Worm (Caenorhabditis elegans) whole organism, L1 larva: Measurements from ENCODE around the gene C16A3.2.
A peak's percentile ranks its signal among the peaks of the same experiment; 100 is the strongest.

Experiments
- C04F5.9 ChIP-seq: sonication (generic microtip); optimal IDR thresholded peaks from 2 replicates; lab custom pipeline; 2016; ENCODE audit warnings: missing genetic modification characterization, missing compliant biosample characterization
- C16A3.4 ChIP-seq: fragments of 150-350 bp; optimal IDR thresholded peaks from 2 replicates; lab custom pipeline; 2014; ENCODE audit warnings: missing biosample characterization, missing genetic modification characterization
- C34B4.2 ChIP-seq: sonication (generic microtip); optimal IDR thresholded peaks from 2 replicates; lab custom pipeline; 2017; ENCODE audit warnings: mild to moderate bottlenecking, missing genetic modification characterization, missing compliant biosample characterization
- F16B12.6 ChIP-seq: fragments of 150-350 bp; optimal IDR thresholded peaks from 2 replicates; lab custom pipeline; 2014; ENCODE audit warnings: missing biosample characterization, missing genetic modification characterization
- Y116A8C.19 ChIP-seq: sonication (generic microtip); optimal IDR thresholded peaks from 2 replicates; lab custom pipeline; 2016; ENCODE audit warnings: missing compliant biosample characterization, missing genetic modification characterization, borderline replicate concordance
- aha-1 ChIP-seq: fragments of 150-350 bp; optimal IDR thresholded peaks from 2 replicates; lab custom pipeline; 2014; ENCODE audit warnings: missing biosample characterization, missing genetic modification characterization
- ama-1 ChIP-seq: fragments of 150-350 bp; optimal IDR thresholded peaks from 2 replicates; lab custom pipeline; 2014
- blmp-1 ChIP-seq: fragments of 150-350 bp; optimal IDR thresholded peaks from 2 replicates; lab custom pipeline; 2014; ENCODE audit warnings: missing biosample characterization, missing genetic modification characterization
- ceh-82 ChIP-seq, 3 experiments: fragments of 150-350 bp in 1 of 3; sonication (generic microtip) in 2 of 3; optimal IDR thresholded peaks; 2 replicates each; lab custom pipeline; 2014 to 2017; ENCODE audit warnings: missing biosample characterization in 3 of 3, missing genetic modification characterization in 3 of 3
- ces-1 ChIP-seq: fragments of 150-350 bp; optimal IDR thresholded peaks from 2 replicates; lab custom pipeline; 2014; ENCODE audit warnings: missing biosample characterization, missing genetic modification reagents, missing genetic modification characterization
- dsc-1 ChIP-seq: sonication (generic microtip); optimal IDR thresholded peaks from 2 replicates; lab custom pipeline; 2016; ENCODE audit warnings: mild to moderate bottlenecking, missing genetic modification characterization, missing compliant biosample characterization
- elt-2 ChIP-seq: sonication (generic microtip); optimal IDR thresholded peaks from 2 replicates; lab custom pipeline; 2016; ENCODE audit warnings: missing genetic modification characterization, mild to moderate bottlenecking, inconsistent platforms, missing compliant biosample characterization, missing genetic modification reagents
- elt-3 ChIP-seq, 6 experiments: fragments of 150-350 bp in 1 of 6; sonication (generic microtip); optimal IDR thresholded peaks; 2 replicates each; lab custom pipeline; 2017 to 2018; ENCODE audit warnings: missing biosample characterization in 6 of 6, missing genetic modification characterization in 6 of 6, inconsistent platforms in 1 of 6
- ets-5 ChIP-seq: fragments of 200-800 bp; sonication (Bioruptor generic); IDR thresholded peaks from 2 replicates; pipeline ENCODE4 v1.3.6; 2022; ENCODE audit warnings: missing genetic modification characterization, missing compliant biosample characterization
- fkh-10 ChIP-seq: sonication (generic microtip); optimal IDR thresholded peaks from 2 replicates; lab custom pipeline; 2017; ENCODE audit warnings: missing biosample characterization, missing genetic modification reagents, missing genetic modification characterization
- fkh-4 ChIP-seq: sonication (generic microtip); optimal IDR thresholded peaks from 2 replicates; lab custom pipeline; 2016; ENCODE audit warnings: missing compliant biosample characterization, missing genetic modification characterization, borderline replicate concordance
- fkh-8 ChIP-seq: sonication (generic microtip); optimal IDR thresholded peaks from 2 replicates; lab custom pipeline; 2016; ENCODE audit warnings: mild to moderate bottlenecking, missing genetic modification characterization, missing compliant biosample characterization
- fos-1 ChIP-seq: fragments of 150-350 bp; optimal IDR thresholded peaks from 2 replicates; lab custom pipeline; 2014; ENCODE audit warnings: missing biosample characterization, missing genetic modification characterization
- grh-1 ChIP-seq: fragments of 200-800 bp; sonication (Bioruptor generic); IDR thresholded peaks from 2 replicates; pipeline ENCODE4 v1.3.6; 2022; ENCODE audit warnings: missing genetic modification reagents, missing genetic modification characterization, missing compliant biosample characterization
- hlh-4 ChIP-seq: sonication (generic microtip); optimal IDR thresholded peaks from 2 replicates; lab custom pipeline; 2016; ENCODE audit warnings: mild to moderate bottlenecking, missing genetic modification characterization, missing compliant biosample characterization
- isw-1 ChIP-seq: fragments of 200-800 bp; sonication (Bioruptor generic); IDR thresholded peaks from 2 replicates; pipeline ENCODE4 v1.3.6; 2022; ENCODE audit warnings: missing genetic modification characterization, missing compliant biosample characterization
- lin-13 ChIP-seq: fragments of 150-350 bp; optimal IDR thresholded peaks from 2 replicates; lab custom pipeline; 2014; ENCODE audit warnings: missing biosample characterization, missing genetic modification reagents, missing genetic modification characterization
- lin-14 ChIP-seq: fragments of 200-800 bp; sonication (Bioruptor generic); optimal IDR thresholded peaks from 2 replicates; lab custom pipeline; 2018; ENCODE audit warnings: mild to moderate bottlenecking, missing genetic modification characterization, moderate library complexity, missing compliant biosample characterization
- lin-35 ChIP-seq, 2 experiments: fragments of 150-350 bp; optimal IDR thresholded peaks; 2 replicates each; lab custom pipeline; 2014; ENCODE audit warnings: missing biosample characterization in 2 of 2, missing genetic modification characterization in 2 of 2, missing genetic modification reagents in 2 of 2
- lin-39 ChIP-seq: fragments of 150-350 bp; optimal IDR thresholded peaks from 2 replicates; lab custom pipeline; 2014; ENCODE audit warnings: missing biosample characterization, missing genetic modification reagents, missing genetic modification characterization
- lir-3 ChIP-seq: sonication (generic microtip); optimal IDR thresholded peaks from 2 replicates; lab custom pipeline; 2016; ENCODE audit warnings: mild to moderate bottlenecking, missing genetic modification characterization, moderate library complexity, missing compliant biosample characterization; ENCODE audit not compliant: poor library complexity
- lsy-2 ChIP-seq, 2 experiments: fragments of 150-350 bp; optimal IDR thresholded peaks; 2 replicates each; lab custom pipeline; 2014; ENCODE audit warnings: missing biosample characterization in 2 of 2, missing genetic modification characterization in 2 of 2
- mdl-1 ChIP-seq, 2 experiments: fragments of 150-350 bp; optimal IDR thresholded peaks; 2 replicates each; lab custom pipeline; 2014 to 2017; ENCODE audit warnings: missing biosample characterization in 2 of 2, missing genetic modification characterization in 2 of 2, inconsistent platforms in 1 of 2
- mep-1 ChIP-seq: fragments of 150-350 bp; optimal IDR thresholded peaks from 2 replicates; lab custom pipeline; 2014; ENCODE audit warnings: missing biosample characterization, missing genetic modification characterization
- nhr-11 ChIP-seq: fragments of 150-350 bp; optimal IDR thresholded peaks from 2 replicates; lab custom pipeline; 2014; ENCODE audit warnings: missing biosample characterization, missing genetic modification characterization
- nhr-19 ChIP-seq: fragments of 200-800 bp; sonication (Bioruptor generic); conservative IDR thresholded peaks from 2 replicates; pipeline ENCODE4 v1.3.6; 2022; ENCODE audit warnings: missing genetic modification characterization, missing compliant biosample characterization
- nhr-237 ChIP-seq: fragments of 150-350 bp; optimal IDR thresholded peaks from 2 replicates; lab custom pipeline; 2014; ENCODE audit warnings: missing biosample characterization, missing genetic modification characterization
- nhr-47 ChIP-seq: sonication (generic microtip); optimal IDR thresholded peaks from 2 replicates; lab custom pipeline; 2016; ENCODE audit warnings: mild to moderate bottlenecking, missing genetic modification characterization, moderate library complexity, missing compliant biosample characterization
- nhr-76 ChIP-seq: sonication (generic microtip); optimal IDR thresholded peaks from 2 replicates; lab custom pipeline; 2017; ENCODE audit warnings: missing biosample characterization, missing genetic modification characterization
- nhr-90 ChIP-seq: sonication (generic microtip); optimal IDR thresholded peaks from 2 replicates; lab custom pipeline; 2016; ENCODE audit warnings: mild to moderate bottlenecking, missing genetic modification characterization, missing compliant biosample characterization; ENCODE audit not compliant: poor library complexity
- pag-3 ChIP-seq: sonication (generic microtip); optimal IDR thresholded peaks from 2 replicates; lab custom pipeline; 2017; ENCODE audit warnings: missing genetic modification characterization, mild to moderate bottlenecking, missing compliant biosample characterization, antibody characterized with exemption, borderline replicate concordance; ENCODE audit not compliant: insufficient read depth
- rnt-1 ChIP-seq: sonication (generic microtip); optimal IDR thresholded peaks from 2 replicates; lab custom pipeline; 2016; ENCODE audit warnings: mild to moderate bottlenecking, missing genetic modification characterization, moderate library complexity, missing compliant biosample characterization
- skn-1 ChIP-seq: fragments of 150-350 bp; optimal IDR thresholded peaks from 2 replicates; lab custom pipeline; 2014; ENCODE audit warnings: missing biosample characterization, missing genetic modification characterization
- snu-23 ChIP-seq: sonication (generic microtip); optimal IDR thresholded peaks from 2 replicates; lab custom pipeline; 2016; ENCODE audit warnings: missing genetic modification characterization, missing compliant biosample characterization
- sox-4 ChIP-seq: sonication (generic microtip); optimal IDR thresholded peaks from 2 replicates; lab custom pipeline; 2016; ENCODE audit warnings: missing genetic modification characterization, missing compliant biosample characterization
- sptf-1 ChIP-seq: fragments of 150-350 bp; optimal IDR thresholded peaks from 2 replicates; lab custom pipeline; 2014; ENCODE audit warnings: missing biosample characterization, missing genetic modification characterization
- sup-37 ChIP-seq: fragments of 200-800 bp; sonication (Bioruptor generic); optimal IDR thresholded peaks from 2 replicates; lab custom pipeline; 2018; ENCODE audit warnings: mild to moderate bottlenecking, missing genetic modification characterization, missing compliant biosample characterization
- tbx-2 ChIP-seq: sonication (generic microtip); optimal IDR thresholded peaks from 2 replicates; lab custom pipeline; 2016; ENCODE audit warnings: missing genetic modification characterization, missing compliant biosample characterization
- tlp-1 ChIP-seq: fragments of 150-350 bp; optimal IDR thresholded peaks from 2 replicates; lab custom pipeline; 2014; ENCODE audit warnings: missing biosample characterization, missing genetic modification characterization
- unc-130 ChIP-seq: fragments of 150-350 bp; optimal IDR thresholded peaks from 2 replicates; lab custom pipeline; 2017; ENCODE audit warnings: missing biosample characterization, missing genetic modification characterization, inconsistent platforms
- unc-30 ChIP-seq: sonication (generic microtip); optimal IDR thresholded peaks from 2 replicates; lab custom pipeline; 2017; ENCODE audit warnings: missing biosample characterization, missing genetic modification characterization
- unc-62 ChIP-seq: fragments of 150-350 bp; optimal IDR thresholded peaks from 2 replicates; lab custom pipeline; 2014; ENCODE audit warnings: missing biosample characterization, missing genetic modification reagents, missing genetic modification characterization
- unc-86 ChIP-seq: sonication (generic microtip); optimal IDR thresholded peaks from 2 replicates; lab custom pipeline; 2016; ENCODE audit warnings: missing genetic modification characterization, missing compliant biosample characterization
- xbp-1 ChIP-seq: sonication (generic microtip); optimal IDR thresholded peaks from 2 replicates; lab custom pipeline; 2016; ENCODE audit warnings: missing genetic modification characterization, missing compliant biosample characterization
- zag-1 ChIP-seq: fragments of 150-350 bp; optimal IDR thresholded peaks from 2 replicates; lab custom pipeline; 2014; ENCODE audit warnings: missing biosample characterization, missing genetic modification characterization
- zip-4 ChIP-seq: fragments of 200-800 bp; sonication (Bioruptor generic); optimal IDR thresholded peaks from 2 replicates; lab custom pipeline; 2018; ENCODE audit warnings: mild to moderate bottlenecking, missing genetic modification characterization, moderate library complexity, missing compliant biosample characterization

The C16A3.2 gene

DNA sequence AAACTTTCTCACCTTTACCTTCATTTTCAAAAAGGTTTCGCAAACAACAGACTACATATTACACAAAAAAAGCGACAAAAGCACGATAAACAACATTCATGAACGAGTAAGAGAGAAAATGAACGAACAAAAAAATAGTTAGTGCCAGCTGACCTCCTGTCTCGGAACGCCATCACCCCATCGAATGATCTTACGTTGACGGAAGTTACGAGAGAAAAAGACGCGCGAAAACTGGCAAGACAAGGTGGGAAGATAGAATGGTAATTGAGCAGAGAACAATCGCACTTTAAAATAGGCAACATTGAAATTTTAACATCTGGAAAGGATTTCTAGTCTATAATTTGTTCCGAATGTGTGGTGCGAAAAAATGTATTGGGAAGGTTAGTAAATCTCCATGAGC is 30.6 kb downstream of the C16A3.2 start:
- TF ChIP-seq nhr-19 (GFP tag; lab: Robert Waterston, UW) (peak; percentile 42), fkh-4 (tag; lab: Kevin White, UChicago) (peak; percentile 42), elt-3 (tag; optimal IDR thresholded peaks at IDR 0.05; lab: Kevin White, UChicago) (peak in 1 of 6 experiments; percentile 6), ama-1 (lab: Kevin White, UChicago) (peak; percentile 65), fkh-8 (tag; lab: Kevin White, UChicago) (no peak), C16A3.4 (tag; lab: Kevin White, UChicago) (no peak), lin-35 (GFP tag; optimal IDR thresholded peaks at IDR 0.05; lab: Kevin White, UChicago) (peak in 1 of 2 experiments; percentile 45), mdl-1 (tag; optimal IDR thresholded peaks at IDR 0.05; lab: Kevin White, UChicago) (no peak), unc-86 (tag; lab: Kevin White, UChicago) (no peak), hlh-4 (tag; lab: Kevin White, UChicago) (no peak), rnt-1 (peak; percentile 10), blmp-1 (tag; lab: Kevin White, UChicago) (peak; percentile 50), lin-14 (peak; percentile 34), zip-4 (no peak), sox-4 (no peak), unc-30 (tag; lab: Kevin White, UChicago) (no peak), dsc-1 (peak; percentile 69), C34B4.2 (no peak), lir-3 (tag; lab: Kevin White, UChicago) (no peak), ces-1 (no peak), mep-1 (peak; percentile 32), unc-62 (GFP tag; lab: Kevin White, UChicago) (no peak), C04F5.9 (no peak), unc-130 (tag; lab: Kevin White, UChicago) (no peak), nhr-76 (tag; lab: Kevin White, UChicago) (no peak), sup-37 (no peak), nhr-90 (tag; lab: Kevin White, UChicago) (peak; percentile 14)

DNA sequence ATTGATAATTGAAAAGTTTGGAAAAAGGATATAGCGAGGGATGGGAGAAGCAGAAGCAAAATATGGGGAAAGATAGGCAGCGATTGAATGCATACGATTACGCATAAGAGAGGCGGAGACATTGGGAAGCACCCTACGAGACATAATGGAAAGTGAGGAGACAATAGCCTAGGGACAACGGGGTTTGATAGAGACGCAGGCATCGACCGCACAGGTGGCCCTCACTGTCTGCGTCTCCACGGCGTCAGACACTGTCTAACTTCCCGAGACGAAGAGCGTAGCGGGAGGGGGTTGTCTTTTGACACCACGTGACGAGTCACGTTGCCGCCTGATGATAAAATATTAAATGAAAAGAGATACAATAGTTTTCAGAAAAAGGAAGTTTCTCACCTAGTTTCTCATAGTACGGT is 31.4 kb downstream of the C16A3.2 start:
- peak; percentile 78 for TF ChIP-seq mep-1
- TF ChIP-seq elt-3 (tag; optimal IDR thresholded peaks at IDR 0.05; lab: Kevin White, UChicago) = peak in 3 of 6 experiments; percentile 20 to 85 (median 78)
- peak; percentile 22 for TF ChIP-seq nhr-237 (tag; lab: Kevin White, UChicago)
- TF ChIP-seq ceh-82 (tag; optimal IDR thresholded peaks at IDR 0.05; lab: Kevin White, UChicago) = peak; percentile 72 to 87 (median 81)
- TF ChIP-seq ets-5 (GFP tag; lab: Robert Waterston, UW) = no peak
- peak; percentile 95 for TF ChIP-seq elt-2
- peak; percentile 54 for TF ChIP-seq blmp-1 (tag; lab: Kevin White, UChicago)
- TF ChIP-seq C16A3.4 (tag; lab: Kevin White, UChicago) = no peak
- peak; percentile 92 for TF ChIP-seq fkh-8 (tag; lab: Kevin White, UChicago)
- TF ChIP-seq ama-1 (lab: Kevin White, UChicago) = no peak
- no peak for TF ChIP-seq pag-3
- peak; percentile 85 for TF ChIP-seq nhr-11 (tag; lab: Kevin White, UChicago)
- peak; percentile 93 for TF ChIP-seq unc-86 (tag; lab: Kevin White, UChicago)
- TF ChIP-seq dsc-1 = peak; percentile 91
- peak; percentile 53 for TF ChIP-seq C34B4.2
- no peak for TF ChIP-seq Y116A8C.19 (tag; lab: Kevin White, UChicago)
- TF ChIP-seq tbx-2 (tag; lab: Kevin White, UChicago) = peak; percentile 96
- TF ChIP-seq lin-39 (tag; lab: Kevin White, UChicago) = peak; percentile 67
- peak; percentile 31 for TF ChIP-seq F16B12.6 (tag; lab: Kevin White, UChicago)
- peak; percentile 54 for TF ChIP-seq fkh-10 (GFP tag; lab: Kevin White, UChicago)
- peak; percentile 97 for TF ChIP-seq nhr-47 (tag; lab: Kevin White, UChicago)
- TF ChIP-seq snu-23 (GFP tag; lab: Kevin White, UChicago) = peak; percentile 95
- TF ChIP-seq skn-1 (tag; lab: Kevin White, UChicago) = peak; percentile 83
- TF ChIP-seq zag-1 (tag; lab: Kevin White, UChicago) = no peak
- no peak for TF ChIP-seq sptf-1 (tag; lab: Kevin White, UChicago)
- peak; percentile 59 for TF ChIP-seq aha-1 (tag; lab: Kevin White, UChicago)
- peak; percentile 63 for TF ChIP-seq lin-13 (GFP tag; lab: Kevin White, UChicago)
- peak; percentile 81 to 88 for TF ChIP-seq lsy-2 (tag; optimal IDR thresholded peaks at IDR 0.05; lab: Kevin White, UChicago)
- TF ChIP-seq xbp-1 (tag; lab: Kevin White, UChicago) = peak; percentile 91
- peak; percentile 92 for TF ChIP-seq rnt-1
- TF ChIP-seq isw-1 (GFP tag; lab: Robert Waterston, UW) = peak; percentile 87
- TF ChIP-seq tlp-1 (tag; lab: Kevin White, UChicago) = no peak
- TF ChIP-seq fos-1 (tag; lab: Kevin White, UChicago) = peak; percentile 60
- peak; percentile 92 for TF ChIP-seq grh-1 (GFP tag; lab: Robert Waterston, UW)
